Worm (Caenorhabditis elegans) whole organism, L4 larva: ENCODE results near the gene B0361.9.

Experiments
- F10B5.3 ChIP-seq: sonication (generic microtip); optimal IDR thresholded peaks from 2 replicates; lab custom pipeline; 2016; ENCODE audit warnings: mild to moderate bottlenecking, missing genetic modification characterization, missing compliant biosample characterization
- F26F4.8 ChIP-seq: fragments of 200-800 bp; sonication (Bioruptor generic); conservative IDR thresholded peaks from 2 replicates; pipeline ENCODE4 v1.3.6; 2022; ENCODE audit warnings: missing genetic modification characterization, missing compliant biosample characterization
- Y105C5A.15 ChIP-seq: fragments of 200-800 bp; sonication (Bioruptor generic); IDR thresholded peaks from 2 replicates; pipeline ENCODE4 v1.3.6; 2022; ENCODE audit warnings: missing genetic modification characterization, missing compliant biosample characterization
- aha-1 ChIP-seq: fragments of 150-350 bp; peaks from one replicate; lab custom pipeline; 2014; ENCODE audit warnings: missing biosample characterization, missing genetic modification characterization
- attf-4 ChIP-seq: sonication (generic microtip); optimal IDR thresholded peaks from 3 replicates; lab custom pipeline; 2017; ENCODE audit warnings: missing biosample characterization, missing genetic modification characterization
- ceh-44 ChIP-seq: fragments of 200-800 bp; sonication (Bioruptor generic); IDR thresholded peaks from 2 replicates; pipeline ENCODE4 v1.3.6; 2022; ENCODE audit warnings: missing genetic modification reagents, missing genetic modification characterization, missing compliant biosample characterization
- ces-1 ChIP-seq: fragments of 150-350 bp; sonication (generic microtip); optimal IDR thresholded peaks from 4 replicates; lab custom pipeline; 2014; ENCODE audit warnings: missing biosample characterization, missing genetic modification reagents, missing genetic modification characterization
- daf-16 ChIP-seq, 3 experiments: sonication (generic microtip); optimal IDR thresholded peaks; 2 replicates each; lab custom pipeline; 2016 to 2017; ENCODE audit warnings: missing genetic modification characterization in 3 of 3, missing genetic modification reagents in 3 of 3, mild to moderate bottlenecking in 2 of 3, missing compliant biosample characterization in 2 of 3, missing biosample characterization in 1 of 3, moderate library complexity in 1 of 3
- daf-8 ChIP-seq: fragments of 200-800 bp; sonication (Bioruptor generic); IDR thresholded peaks from 2 replicates; pipeline ENCODE4 v1.3.6; 2022; ENCODE audit warnings: missing genetic modification characterization, missing compliant biosample characterization
- dmd-8 ChIP-seq: fragments of 200-800 bp; sonication (Bioruptor generic); IDR thresholded peaks from 2 replicates; pipeline ENCODE4 v1.3.6; 2022; ENCODE audit warnings: missing genetic modification characterization, missing compliant biosample characterization
- dpl-1 ChIP-seq: fragments of 150-350 bp; optimal IDR thresholded peaks from 2 replicates; lab custom pipeline; 2014; ENCODE audit warnings: missing biosample characterization, missing genetic modification reagents, missing genetic modification characterization
- duxl-1 ChIP-seq: sonication (generic microtip); optimal IDR thresholded peaks from 2 replicates; lab custom pipeline; 2016; ENCODE audit warnings: mild to moderate bottlenecking, missing genetic modification characterization, moderate library complexity, missing compliant biosample characterization; ENCODE audit not compliant: poor library complexity
- fos-1 ChIP-seq: fragments of 150-350 bp; optimal IDR thresholded peaks from 2 replicates; lab custom pipeline; 2014; ENCODE audit warnings: missing biosample characterization, missing genetic modification characterization
- hlh-11 ChIP-seq: fragments of 200-800 bp; sonication (Bioruptor generic); optimal IDR thresholded peaks from 2 replicates; lab custom pipeline; 2018; ENCODE audit warnings: mild to moderate bottlenecking, missing genetic modification characterization, missing compliant biosample characterization
- hlh-30 ChIP-seq: sonication (generic microtip); optimal IDR thresholded peaks from 2 replicates; lab custom pipeline; 2017; ENCODE audit warnings: antibody characterized with exemption, mild to moderate bottlenecking, missing genetic modification characterization, missing compliant biosample characterization; ENCODE audit not compliant: insufficient read depth
- lin-1 ChIP-seq: fragments of 200-800 bp; sonication (Bioruptor generic); IDR thresholded peaks from 2 replicates; pipeline ENCODE4 v1.3.6; 2022; ENCODE audit warnings: missing genetic modification reagents, missing genetic modification characterization, missing compliant biosample characterization
- lin-29 ChIP-seq: fragments of 200-800 bp; sonication (Bioruptor generic); IDR thresholded peaks from 2 replicates; pipeline ENCODE4 v1.3.6; 2022; ENCODE audit warnings: missing genetic modification reagents, missing genetic modification characterization, missing compliant biosample characterization
- lin-39 ChIP-seq: fragments of 150-350 bp; optimal IDR thresholded peaks from 2 replicates; lab custom pipeline; 2014; ENCODE audit warnings: missing biosample characterization, missing genetic modification reagents, missing genetic modification characterization
- lsy-2 ChIP-seq, 2 experiments: fragments of 150-350 bp in 1 of 2; sonication (generic microtip) in 1 of 2; optimal IDR thresholded peaks; 2 replicates each; lab custom pipeline; 2014 to 2017; ENCODE audit warnings: missing biosample characterization in 2 of 2, missing genetic modification characterization in 2 of 2
- madf-5 ChIP-seq, 2 experiments: fragments of 200-800 bp; sonication (Bioruptor generic); IDR thresholded peaks; 2 replicates each; pipeline ENCODE4 v1.3.6; 2022; ENCODE audit warnings: missing compliant biosample characterization in 2 of 2, missing genetic modification characterization in 2 of 2
- mdl-1 ChIP-seq, 2 experiments: fragments of 150-350 bp in 1 of 2; sonication (generic microtip) in 1 of 2; optimal IDR thresholded peaks; 2 replicates each; lab custom pipeline; 2014 to 2017; ENCODE audit warnings: missing biosample characterization in 2 of 2, missing genetic modification characterization in 2 of 2
- mep-1 ChIP-seq: fragments of 150-350 bp; sonication (generic microtip); optimal IDR thresholded peaks from 3 replicates; lab custom pipeline; 2014; ENCODE audit warnings: missing biosample characterization, missing genetic modification characterization
- mes-2 ChIP-seq: sonication (generic microtip); optimal IDR thresholded peaks from 2 replicates; lab custom pipeline; 2016; ENCODE audit warnings: missing genotype, mild to moderate bottlenecking, missing genetic modification characterization, missing compliant biosample characterization; ENCODE audit not compliant: poor library complexity, severe bottlenecking
- mxl-3 ChIP-seq: fragments of 200-800 bp; sonication (Bioruptor generic); optimal IDR thresholded peaks from 2 replicates; lab custom pipeline; 2018; ENCODE audit warnings: mild to moderate bottlenecking, missing genetic modification characterization, missing compliant biosample characterization
- nhr-28 ChIP-seq: fragments of 150-350 bp; optimal IDR thresholded peaks from 2 replicates; lab custom pipeline; 2014; ENCODE audit warnings: missing biosample characterization, missing genetic modification characterization
- nhr-42 ChIP-seq: fragments of 200-800 bp; sonication (Bioruptor generic); IDR thresholded peaks from 2 replicates; pipeline ENCODE4 v1.3.6; 2022; ENCODE audit warnings: missing genetic modification characterization, missing compliant biosample characterization
- nhr-77 ChIP-seq: fragments of 150-350 bp; optimal IDR thresholded peaks from 2 replicates; lab custom pipeline; 2014; ENCODE audit warnings: missing biosample characterization, missing genetic modification characterization
- rbr-2 ChIP-seq: sonication (generic microtip); optimal IDR thresholded peaks from 2 replicates; lab custom pipeline; 2016; ENCODE audit warnings: missing genotype, missing genetic modification characterization, missing compliant biosample characterization
- sdz-12 ChIP-seq: fragments of 200-800 bp; sonication (Bioruptor generic); optimal IDR thresholded peaks from 2 replicates; lab custom pipeline; 2018; ENCODE audit warnings: mild to moderate bottlenecking, missing genetic modification characterization, missing compliant biosample characterization
- spr-3 ChIP-seq: fragments of 200-800 bp; sonication (Bioruptor generic); optimal IDR thresholded peaks from 2 replicates; lab custom pipeline; 2018; ENCODE audit warnings: mild to moderate bottlenecking, missing genetic modification characterization, missing compliant biosample characterization
- tag-97 ChIP-seq: fragments of 200-800 bp; sonication (Bioruptor generic); IDR thresholded peaks from 2 replicates; pipeline ENCODE4 v1.3.6; 2022; ENCODE audit warnings: missing genetic modification characterization, missing compliant biosample characterization
- unc-130 ChIP-seq: sonication (generic microtip); optimal IDR thresholded peaks from 2 replicates; lab custom pipeline; 2016; ENCODE audit warnings: missing genetic modification reagents, missing genetic modification characterization, missing compliant biosample characterization
- unc-39 ChIP-seq: sonication (generic microtip); optimal IDR thresholded peaks from 2 replicates; lab custom pipeline; 2017; ENCODE audit warnings: missing biosample characterization, missing genetic modification characterization
- unc-62 ChIP-seq, 3 experiments: fragments of 150-350 bp in 1 of 3; sonication (generic microtip); optimal IDR thresholded peaks in 2 of 3; peaks in 1 of 3; 1 replicate in 1 of 3; 2 replicates in 2 of 3; lab custom pipeline; 2014 to 2017; ENCODE audit warnings: missing biosample characterization in 3 of 3, missing genetic modification characterization in 3 of 3, missing genetic modification reagents in 3 of 3, missing genotype in 1 of 3
- vab-7 ChIP-seq: fragments of 200-800 bp; sonication (Bioruptor generic); IDR thresholded peaks from 2 replicates; pipeline ENCODE4 v1.3.6; 2022; ENCODE audit warnings: missing genetic modification reagents, missing genetic modification characterization, missing compliant biosample characterization
- zfp-2 ChIP-seq: sonication (generic microtip); optimal IDR thresholded peaks from 2 replicates; lab custom pipeline; 2016; ENCODE audit warnings: mild to moderate bottlenecking, missing genetic modification characterization, missing compliant biosample characterization

The B0361.9 gene

DNA sequence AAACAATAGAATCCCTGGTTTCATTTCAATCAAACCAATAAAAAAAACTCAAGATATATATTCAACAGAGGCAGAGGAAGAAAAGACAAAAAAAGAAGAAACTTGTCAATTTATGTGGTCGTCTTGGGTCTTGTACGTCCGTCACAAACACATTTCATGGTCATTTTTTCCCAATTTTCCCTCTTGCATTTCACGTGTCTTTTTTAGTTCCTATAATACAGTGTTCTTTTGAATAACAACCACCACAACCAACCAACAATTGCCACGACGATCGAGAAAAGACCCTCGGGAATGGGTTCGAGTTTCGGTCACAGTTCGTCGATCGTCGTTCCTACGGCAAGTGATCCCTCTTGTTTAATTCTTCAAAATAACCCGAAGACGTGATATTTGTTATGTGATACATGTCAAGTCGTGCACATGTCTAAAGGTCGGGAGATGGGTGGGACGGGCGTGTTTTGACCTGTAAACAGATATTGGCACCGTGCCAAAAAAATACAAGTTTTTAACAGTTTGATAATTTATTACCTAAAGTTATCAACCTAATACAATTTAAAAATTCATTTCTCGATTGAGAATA lies 3.3 kb downstream of the B0361.9 start (continued):
- TF ChIP-seq Y105C5A.15 (GFP tag; lab: Robert Waterston, UW), result no peak
- no peak for TF ChIP-seq daf-16 (GFP tag; optimal IDR thresholded peaks at IDR 0.05; lab: Kevin White, UChicago)
- no peak for TF ChIP-seq daf-16 (tag; optimal IDR thresholded peaks at IDR 0.05; lab: Kevin White, UChicago)
- TF ChIP-seq ceh-44 (GFP tag; lab: Robert Waterston, UW), result no peak
- no peak for TF ChIP-seq fos-1 (tag; lab: Kevin White, UChicago)
- TF ChIP-seq, all 104 proteins: peak for 9

DNA sequence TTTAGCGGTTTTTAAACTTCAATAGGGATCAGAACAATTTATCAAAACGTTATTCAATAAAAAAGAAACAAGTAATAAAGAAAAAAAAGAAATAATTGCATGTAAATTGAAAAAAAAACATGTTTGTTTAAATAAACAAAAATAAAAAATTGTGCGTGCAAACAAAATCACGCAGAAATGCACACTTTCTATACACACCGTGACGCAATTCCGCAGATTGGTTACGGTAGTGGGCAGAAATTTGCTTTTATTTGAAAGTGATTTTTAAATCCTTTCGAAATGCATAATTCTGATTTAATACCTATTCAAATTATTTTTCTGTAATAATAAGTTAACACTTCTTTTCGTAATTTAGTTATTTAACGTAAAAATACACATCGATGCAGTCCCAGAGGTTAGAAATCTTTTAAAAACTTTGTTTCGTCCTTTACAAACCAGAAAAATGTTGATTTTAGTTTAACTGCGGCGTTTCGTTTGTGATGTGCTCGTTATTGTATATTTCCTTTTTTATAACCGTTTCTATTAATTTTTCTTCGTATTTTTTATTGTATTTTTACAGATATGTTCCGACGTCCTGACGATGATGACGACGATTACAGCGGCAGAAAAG lies 6.3 kb downstream of the B0361.9 start, which contains the start of gene cwf-19L2:
TSS of gene cwf-19L2 (plus strand) at position 560 of the 610 bp plus-strand sequence.
- peak in 1 of 2 experiments; percentile 87 for TF ChIP-seq lsy-2 (tag; optimal IDR thresholded peaks at IDR 0.05; lab: Kevin White, UChicago)
- peak; percentile 27 for TF ChIP-seq mes-2
- peak; percentile 31 for TF ChIP-seq unc-130
- no peak for TF ChIP-seq attf-4 (tag; lab: Kevin White, UChicago)
- TF ChIP-seq aha-1 (tag; lab: Kevin White, UChicago), result peak; percentile 21

DNA sequence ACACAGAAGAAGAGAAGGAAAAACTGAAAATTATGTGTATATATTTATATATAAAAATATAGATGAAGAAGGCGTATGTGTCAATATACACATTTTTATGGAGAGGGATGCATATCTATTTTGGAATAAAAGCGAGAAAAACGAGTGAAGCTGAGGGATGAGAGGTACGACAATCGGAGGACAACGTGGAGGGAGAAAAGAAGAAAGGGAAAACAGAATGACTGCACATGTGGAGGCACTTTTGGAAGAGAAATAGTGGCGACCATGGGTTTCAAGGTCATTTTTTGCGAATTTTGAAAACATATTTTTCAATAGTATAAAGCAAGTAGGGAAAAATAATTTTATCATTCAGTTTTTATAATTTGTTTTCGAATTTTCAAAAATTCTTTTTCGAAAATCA lies 6.9 kb downstream of the B0361.9 start:
- TF ChIP-seq ces-1 (GFP tag; lab: Kevin White, UChicago) (no peak), mxl-3 (GFP tag; lab: Kevin White, UChicago) (peak; percentile 90), Y105C5A.15 (GFP tag; lab: Robert Waterston, UW) (no peak), mdl-1 (tag; optimal IDR thresholded peaks at IDR 0.05; lab: Kevin White, UChicago) (peak in 1 of 2 experiments; percentile 75), nhr-28 (peak; percentile 38), aha-1 (tag; lab: Kevin White, UChicago) (peak; percentile 91), mes-2 (peak; percentile 8), hlh-30 (tag; lab: Kevin White, UChicago) (peak; percentile 76), lsy-2 (tag; optimal IDR thresholded peaks at IDR 0.05; lab: Kevin White, UChicago) (peak in 1 of 2 experiments; percentile 49), F10B5.3 (no peak), mep-1 (tag; lab: Kevin White, UChicago) (peak; percentile 31)

ce11 chrIII:7291216-7291615 lies 8.2 kb downstream of the B0361.9 start:
- TF ChIP-seq unc-62 (GFP tag; optimal IDR thresholded peaks at IDR 0.05 in 1 of 2; lab: Kevin White, UChicago) (peak in 1 of 2 experiments; percentile 52), unc-62 (tag; optimal IDR thresholded peaks at IDR 0.05; lab: Kevin White, UChicago) (no peak), aha-1 (tag; lab: Kevin White, UChicago) (no peak)

- no peak for TF ChIP-seq lin-39
- no peak for TF ChIP-seq nhr-42 (GFP tag; lab: Robert Waterston, UW)
- TF ChIP-seq spr-3 (GFP tag; lab: Kevin White, UChicago), result no peak
- TF ChIP-seq lin-1 (GFP tag; lab: Robert Waterston, UW), result no peak
- no peak for TF ChIP-seq dmd-8 (GFP tag; lab: Robert Waterston, UW)
- TF ChIP-seq unc-62 (GFP tag; optimal IDR thresholded peaks at IDR 0.05 in 1 of 2; lab: Kevin White, UChicago), result no peak
- TF ChIP-seq unc-62 (tag; optimal IDR thresholded peaks at IDR 0.05; lab: Kevin White, UChicago), result no peak
- no peak for TF ChIP-seq lin-29
- TF ChIP-seq unc-39 (tag; lab: Kevin White, UChicago), result no peak
- TF ChIP-seq vab-7 (GFP tag; lab: Robert Waterston, UW), result no peak
- TF ChIP-seq, all 104 proteins: peak for 0
Observed at ce11 chrIII:7290462-7290861, 9.0 kb downstream of the B0361.9 start, which contains the start of gene algn-11. TSS of gene algn-11 (minus strand) at chrIII:7290562.

DNA sequence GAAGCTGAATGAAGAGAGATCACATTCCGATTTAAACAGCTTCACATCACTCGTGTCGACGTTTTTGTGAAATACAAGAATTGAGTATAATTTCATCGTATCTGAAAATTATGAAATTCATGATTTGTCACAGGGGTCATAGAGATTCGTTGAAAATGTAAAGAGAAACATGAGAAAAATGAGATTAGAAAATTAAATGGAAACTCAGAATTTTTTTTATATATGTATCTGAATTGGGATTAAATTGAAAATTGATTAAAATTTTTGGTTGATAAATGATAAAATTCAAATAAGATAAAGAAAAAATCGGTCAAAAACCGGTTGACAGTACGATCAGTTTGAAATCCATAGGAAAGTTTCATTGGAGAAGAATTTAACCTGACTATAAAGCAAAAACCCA lies 11.9 kb downstream of the B0361.9 start, which contains the start of gene ykt-6:
TSS of gene ykt-6 (minus strand) at position 101 of the 400 bp plus-strand sequence.
- peak; percentile 28 for TF ChIP-seq aha-1 (tag; lab: Kevin White, UChicago)
- TF ChIP-seq ces-1 (GFP tag; lab: Kevin White, UChicago), result no peak

ce11 chrIII:7285783-7286182 lies 13.6 kb downstream of the B0361.9 start, which contains the start of gene pho-5:
TSS of gene pho-5 (minus strand) at chrIII:7285883.
- TF ChIP-seq tag-97 (GFP tag; lab: Robert Waterston, UW) (no peak), madf-5 (GFP tag; IDR thresholded peaks at IDR 0.05; lab: Robert Waterston, UW) (no peak), zfp-2 (tag; lab: Kevin White, UChicago) (no peak), dpl-1 (GFP tag; lab: Kevin White, UChicago) (no peak), lin-39 (no peak), nhr-77 (no peak), F26F4.8 (GFP tag; lab: Robert Waterston, UW) (no peak), mes-2 (no peak), mdl-1 (tag; optimal IDR thresholded peaks at IDR 0.05; lab: Kevin White, UChicago) (no peak), sdz-12 (no peak), rbr-2 (tag; lab: Kevin White, UChicago) (no peak), daf-8 (GFP tag; lab: Robert Waterston, UW) (no peak), ces-1 (GFP tag; lab: Kevin White, UChicago) (no peak), hlh-11 (no peak), duxl-1 (tag; lab: Kevin White, UChicago) (no peak)
